Fruit fly (Drosophila melanogaster): ENCODE data around the gene CG6163.

The CG6163 gene

dm6 chr3L:11320124-11320523, 44.6 kb downstream of the CG6163 start:
- TF ChIP-seq CG8159 (tag; optimal IDR thresholded peaks at IDR 0.05) (no peak), CG34367 (tag; optimal IDR thresholded peaks at IDR 0.05) (no peak), rn (GFP tag; IDR thresholded peaks at IDR 0.05) (no peak), Pif1A (GFP tag; optimal IDR thresholded peaks at IDR 0.05) (no peak), CG8301 (tag; optimal IDR thresholded peaks at IDR 0.05) (no peak), CG17806 (tag; optimal IDR thresholded peaks at IDR 0.05) (no peak), CG9948 (tag; optimal IDR thresholded peaks at IDR 0.05) (no peak), CG12605 (GFP tag; IDR thresholded peaks at IDR 0.05) (no peak), fd96Ca (GFP tag; IDR thresholded peaks at IDR 0.05) (no peak), CG15710 (tag; optimal IDR thresholded peaks at IDR 0.05) (no peak), CG13204 (GFP tag; optimal IDR thresholded peaks at IDR 0.05) (no peak), Snoo (tag; optimal IDR thresholded peaks at IDR 0.05) (no peak), gl (tag; optimal IDR thresholded peaks at IDR 0.05) (no peak), Ets98B (GFP tag; IDR thresholded peaks at IDR 0.05) (no peak), EcR (GFP tag; optimal IDR thresholded peaks at IDR 0.05) (no peak), CG4496 (GFP tag; IDR thresholded peaks at IDR 0.05) (no peak), Pif1B (GFP tag; optimal IDR thresholded peaks at IDR 0.05) (no peak), CG14655 (GFP tag; optimal IDR thresholded peaks at IDR 0.05) (no peak), CG10348 (GFP tag; IDR thresholded peaks at IDR 0.05) (no peak), D1 (tag; optimal IDR thresholded peaks at IDR 0.05) (no peak)

dm6 chr3L:11318532-11319170, 46.0 kb downstream of the CG6163 start:
- TF ChIP-seq CG10348 (GFP tag; IDR thresholded peaks at IDR 0.05), result no peak
- TF ChIP-seq CG13204 (GFP tag; optimal IDR thresholded peaks at IDR 0.05), result no peak
- peak; percentile 82 for TF ChIP-seq CG32121 (GFP tag; IDR thresholded peaks at IDR 0.05)
- no peak for TF ChIP-seq EcR (GFP tag; optimal IDR thresholded peaks at IDR 0.05)
- no peak for TF ChIP-seq D1 (tag; optimal IDR thresholded peaks at IDR 0.05)
- TF ChIP-seq CG12605 (GFP tag; IDR thresholded peaks at IDR 0.05), result peak; percentile 87
- peak; percentile 77 for TF ChIP-seq Ets98B (GFP tag; IDR thresholded peaks at IDR 0.05)
- TF ChIP-seq CG14655 (GFP tag; optimal IDR thresholded peaks at IDR 0.05), result peak; percentile 75
- peak; percentile 87 for TF ChIP-seq Pif1A (GFP tag; optimal IDR thresholded peaks at IDR 0.05)
- peak; percentile 92 for TF ChIP-seq Snoo (tag; optimal IDR thresholded peaks at IDR 0.05)
- peak; percentile 69 for TF ChIP-seq CG34367 (tag; optimal IDR thresholded peaks at IDR 0.05)
- TF ChIP-seq Pif1B (GFP tag; optimal IDR thresholded peaks at IDR 0.05), result peak; percentile 81
- peak; percentile 60 for TF ChIP-seq CG9948 (tag; optimal IDR thresholded peaks at IDR 0.05)
- peak; percentile 5 for TF ChIP-seq gl (tag; optimal IDR thresholded peaks at IDR 0.05)
- peak; percentile 67 for TF ChIP-seq CG8159 (tag; optimal IDR thresholded peaks at IDR 0.05)
- TF ChIP-seq rn (GFP tag; IDR thresholded peaks at IDR 0.05), result peak; percentile 66; the same call in 1 of the 2 replicates
- peak; percentile 70 for TF ChIP-seq CG15710 (tag; optimal IDR thresholded peaks at IDR 0.05)
- TF ChIP-seq CG8301 (tag; optimal IDR thresholded peaks at IDR 0.05), result peak; percentile 71
- peak; percentile 80 for TF ChIP-seq fd96Ca (GFP tag; IDR thresholded peaks at IDR 0.05)
- TF ChIP-seq CG4496 (GFP tag; IDR thresholded peaks at IDR 0.05), result peak; percentile 91
- TF ChIP-seq CG17806 (tag; optimal IDR thresholded peaks at IDR 0.05), result peak; percentile 71

- TF ChIP-seq CG4496 (GFP tag; IDR thresholded peaks at IDR 0.05), result 0 out of 3 replicates have a peak, but pooled peaks have one; percentile 21
- no peak for TF ChIP-seq CG17806 (tag; optimal IDR thresholded peaks at IDR 0.05)
Observed at dm6 chr3L:11317464-11317863, 47.2 kb downstream of the CG6163 start.

- TF ChIP-seq fd96Ca (GFP tag; IDR thresholded peaks at IDR 0.05) (0 out of 3 replicates have a peak, but pooled peaks have one; percentile 15), Snoo (tag; optimal IDR thresholded peaks at IDR 0.05) (peak; percentile 2), CG12605 (GFP tag; IDR thresholded peaks at IDR 0.05) (no peak), Pif1B (GFP tag; optimal IDR thresholded peaks at IDR 0.05) (no peak), CG34367 (tag; optimal IDR thresholded peaks at IDR 0.05) (no peak), CG14655 (GFP tag; optimal IDR thresholded peaks at IDR 0.05) (peak; percentile 11), CG9948 (tag; optimal IDR thresholded peaks at IDR 0.05) (no peak), CG10348 (GFP tag; IDR thresholded peaks at IDR 0.05) (no peak), CG15710 (tag; optimal IDR thresholded peaks at IDR 0.05) (no peak), CG17806 (tag; optimal IDR thresholded peaks at IDR 0.05) (no peak), CG32121 (GFP tag; IDR thresholded peaks at IDR 0.05) (no peak), gl (tag; optimal IDR thresholded peaks at IDR 0.05) (no peak), CG8159 (tag; optimal IDR thresholded peaks at IDR 0.05) (peak; percentile 31), CG8301 (tag; optimal IDR thresholded peaks at IDR 0.05) (no peak), Pif1A (GFP tag; optimal IDR thresholded peaks at IDR 0.05) (no peak), CG4496 (GFP tag; IDR thresholded peaks at IDR 0.05) (no peak), D1 (tag; optimal IDR thresholded peaks at IDR 0.05) (no peak), CG13204 (GFP tag; optimal IDR thresholded peaks at IDR 0.05) (no peak), rn (GFP tag; IDR thresholded peaks at IDR 0.05) (0 out of 2 replicates have a peak, but pooled peaks have one; percentile 9), EcR (GFP tag; optimal IDR thresholded peaks at IDR 0.05) (no peak), Ets98B (GFP tag; IDR thresholded peaks at IDR 0.05) (no peak)
Observed at dm6 chr3L:11314900-11315575, 49.6 kb downstream of the CG6163 start.

- TF ChIP-seq Snoo (tag; optimal IDR thresholded peaks at IDR 0.05) (no peak), rn (GFP tag; IDR thresholded peaks at IDR 0.05) (no peak), CG12605 (GFP tag; IDR thresholded peaks at IDR 0.05) (no peak), CG4496 (GFP tag; IDR thresholded peaks at IDR 0.05) (no peak), CG8159 (tag; optimal IDR thresholded peaks at IDR 0.05) (no peak), CG8301 (tag; optimal IDR thresholded peaks at IDR 0.05) (no peak), EcR (GFP tag; optimal IDR thresholded peaks at IDR 0.05) (no peak), D1 (tag; optimal IDR thresholded peaks at IDR 0.05) (no peak)
Observed at dm6 chr3L:11312698-11313097, 52.0 kb downstream of the CG6163 start.

Data from whole organism, pupa.